Worm (Caenorhabditis elegans): ENCODE measurements around the gene srsx-22.

DNA sequence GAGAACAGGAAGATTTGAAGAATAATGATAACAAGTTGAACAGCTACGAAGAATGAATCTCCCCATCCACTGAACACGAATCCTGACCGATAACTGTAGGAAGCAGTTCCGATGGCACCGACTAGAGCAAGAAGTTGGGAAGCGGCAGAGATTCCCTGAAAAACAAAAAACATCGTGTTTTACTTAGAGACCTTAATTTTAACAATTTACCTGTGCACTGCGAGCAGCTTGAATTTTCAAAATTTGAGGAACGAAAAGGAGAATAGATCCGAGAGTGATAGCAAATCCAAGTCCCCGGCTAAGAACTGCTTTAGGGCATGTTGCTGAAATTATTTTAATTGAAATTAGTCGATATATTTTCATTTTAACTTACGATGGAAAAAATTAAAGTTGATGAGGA is 7.2 kb downstream of the srsx-22 start:
- TF ChIP-seq nhr-12 (tag; optimal IDR thresholded peaks at IDR 0.05) (no peak), snpc-4 (tag; optimal IDR thresholded peaks at IDR 0.05) (no peak), pha-4 (tag; optimal IDR thresholded peaks at IDR 0.05) (no peak), ham-2 (GFP tag; optimal IDR thresholded peaks at IDR 0.05) (no peak), M03D4.4 (tag; optimal IDR thresholded peaks at IDR 0.05) (no peak)

Measured in whole organism, mixed stage, embryonic.